Worm (Caenorhabditis elegans) whole organism, L4/young adult: ENCODE results near the gene VY10G11R.1.
A peak's percentile ranks its signal among the peaks of the same experiment; 100 is the strongest.
"Not testable (repeated sequence)": the region's sequence is repeated elsewhere in the genome, so short reads cannot be mapped to it uniquely, and the experiment has no call there.

Source experiments
- W03F9.2 ChIP-seq: fragments of 150-350 bp; optimal IDR thresholded peaks from 2 replicates; lab custom pipeline; 2014; ENCODE audit warnings: missing biosample characterization, missing genetic modification characterization
- dao-5 ChIP-seq: sonication (generic microtip); optimal IDR thresholded peaks from 2 replicates; lab custom pipeline; 2016; ENCODE audit warnings: missing genotype, missing genetic modification characterization, moderate library complexity, missing compliant biosample characterization
- him-1 ChIP-seq: sonication (generic microtip); optimal IDR thresholded peaks from 2 replicates; lab custom pipeline; 2016; ENCODE audit warnings: missing genotype, missing genetic modification reagents, missing genetic modification characterization, missing compliant biosample characterization

VY10G11R.1 gene

DNA sequence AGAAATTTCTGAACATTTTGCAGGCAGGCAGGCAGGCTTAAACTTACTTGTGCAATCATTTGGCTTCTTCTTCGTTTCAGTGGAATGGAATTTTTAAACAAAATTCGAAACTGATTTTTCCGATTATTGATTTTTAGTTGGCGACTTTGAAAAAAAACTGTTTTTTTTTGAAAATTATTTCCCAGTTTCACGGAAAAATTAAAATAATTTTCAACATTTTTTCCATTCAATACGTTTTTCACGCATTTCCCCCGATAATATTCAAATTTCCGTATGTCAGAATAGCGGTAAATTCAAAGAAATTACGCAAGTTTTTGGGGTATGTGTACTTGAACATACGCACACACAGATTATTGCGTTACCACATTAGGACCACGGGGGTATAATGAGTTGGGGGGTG, at the start of gene VY10G11R.1:
VY10G11R.1 (minus strand) TSS at position 101 of the 400 bp plus-strand sequence.
- not testable (repeated sequence) for TF ChIP-seq W03F9.2 (tag; lab: Kevin White, UChicago); him-1 (tag; lab: Kevin White, UChicago); dao-5

DNA sequence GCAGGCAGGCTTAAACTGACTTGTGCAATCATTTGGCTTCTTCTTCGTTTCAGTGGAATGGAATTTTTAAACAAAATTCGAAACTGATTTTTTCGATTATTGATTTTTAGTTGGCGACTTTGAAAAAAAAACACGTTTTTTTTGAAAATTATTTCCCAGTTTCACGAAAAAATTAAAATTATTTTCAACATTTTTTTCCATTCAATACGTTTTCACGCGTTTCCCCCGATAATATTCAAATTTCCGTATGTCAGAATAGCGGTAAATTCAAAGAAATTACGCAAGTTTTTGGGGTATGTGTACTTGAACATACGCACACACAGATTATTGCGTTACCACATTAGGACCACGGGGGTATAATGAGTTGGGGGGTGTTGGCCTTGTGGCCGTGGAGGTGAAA, 36.3 kb upstream of the VY10G11R.1 start, which contains the start of gene Y51H4A.935:
Y51H4A.935 (minus strand) TSS at position 101 of the 400 bp plus-strand sequence.
- not testable (repeated sequence) for TF ChIP-seq dao-5; him-1 (tag; lab: Kevin White, UChicago); W03F9.2 (tag; lab: Kevin White, UChicago)

DNA sequence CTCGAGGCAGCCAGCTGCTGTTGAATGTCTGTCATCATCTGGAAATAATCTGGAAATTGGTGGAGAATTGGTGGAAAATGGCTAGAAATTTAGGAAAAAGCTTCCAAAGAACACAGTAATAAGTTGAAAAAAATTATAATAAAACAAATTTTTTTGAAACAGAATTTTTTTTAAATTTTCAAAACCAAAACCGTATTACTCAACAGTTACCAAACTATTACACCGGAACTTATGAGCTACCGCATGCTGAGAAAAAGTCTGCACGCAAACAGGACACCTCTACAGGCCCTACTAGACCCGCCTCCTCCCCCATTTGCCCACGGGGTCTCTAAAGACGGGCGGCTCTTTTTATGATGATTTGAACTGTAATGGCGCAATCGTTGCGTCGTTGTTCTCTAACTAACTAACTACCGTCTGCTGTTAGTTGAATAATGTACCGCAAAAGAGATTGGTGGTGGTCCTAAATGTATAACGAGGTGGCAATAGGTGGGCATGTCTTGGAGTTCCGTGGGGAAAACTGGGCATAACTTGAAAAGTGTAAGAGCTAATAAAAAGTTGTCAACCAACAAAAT, 34.9 kb upstream of the VY10G11R.1 start, which contains the start of gene zip-7:
zip-7 (minus strand) TSS at position 51 of the 572 bp plus-strand sequence.
- TF ChIP-seq dao-5 (no peak), him-1 (tag; lab: Kevin White, UChicago) (no peak), W03F9.2 (tag; lab: Kevin White, UChicago) (no peak)

DNA sequence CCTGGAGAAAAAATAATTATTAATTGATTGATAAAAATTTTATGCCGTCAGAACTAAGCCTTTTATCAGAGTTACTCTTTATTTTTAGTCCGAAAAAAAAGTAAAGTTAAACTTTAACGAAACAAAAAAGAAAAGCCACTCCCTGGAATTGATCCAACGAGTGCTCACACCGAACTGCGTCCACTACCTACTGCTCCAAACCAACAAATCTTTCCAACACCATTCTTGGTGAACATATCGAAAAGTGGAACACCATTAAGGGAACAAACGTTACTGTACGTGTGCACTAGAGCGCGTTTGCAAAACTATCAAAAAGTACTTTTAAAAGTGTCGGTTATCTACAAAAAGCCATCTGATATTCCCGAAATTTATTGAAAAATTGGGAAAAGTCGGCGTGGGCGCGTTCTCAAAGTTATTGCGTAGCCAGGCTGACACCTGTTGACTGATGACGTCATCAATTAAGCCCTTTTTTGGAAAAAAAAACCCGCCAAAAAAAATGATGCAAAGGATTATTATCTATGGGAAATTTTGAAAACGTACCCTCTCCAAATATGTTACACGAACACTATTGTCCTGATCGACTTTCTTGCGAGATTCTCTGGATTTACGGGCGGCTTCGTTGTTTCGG, 32.9 kb upstream of the VY10G11R.1 start:
- TF ChIP-seq him-1 (tag; lab: Kevin White, UChicago) (no peak), W03F9.2 (tag; lab: Kevin White, UChicago) (no peak), dao-5 (peak; percentile 1)

DNA sequence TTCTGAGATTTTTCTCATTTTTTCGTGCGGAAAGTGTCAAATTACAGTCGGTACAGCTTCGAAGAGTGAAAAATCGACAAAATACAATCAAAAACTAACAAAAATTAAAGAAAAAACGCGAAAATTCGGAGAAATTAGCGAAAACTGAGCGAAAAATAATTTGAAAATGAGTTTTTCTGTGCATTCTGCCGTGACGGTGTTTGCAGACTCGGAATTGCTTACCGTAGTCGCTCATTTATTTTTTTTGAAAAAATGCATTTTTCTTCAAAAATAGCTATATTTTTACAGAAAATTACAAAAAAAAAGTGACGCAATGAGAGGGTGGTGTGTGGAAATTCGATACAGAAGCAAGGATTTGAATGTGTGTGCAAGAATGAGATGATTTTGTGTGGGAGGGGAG, 32.3 kb upstream of the VY10G11R.1 start:
- TF ChIP-seq dao-5 (no peak), W03F9.2 (tag; lab: Kevin White, UChicago) (no peak), him-1 (tag; lab: Kevin White, UChicago) (no peak)

DNA sequence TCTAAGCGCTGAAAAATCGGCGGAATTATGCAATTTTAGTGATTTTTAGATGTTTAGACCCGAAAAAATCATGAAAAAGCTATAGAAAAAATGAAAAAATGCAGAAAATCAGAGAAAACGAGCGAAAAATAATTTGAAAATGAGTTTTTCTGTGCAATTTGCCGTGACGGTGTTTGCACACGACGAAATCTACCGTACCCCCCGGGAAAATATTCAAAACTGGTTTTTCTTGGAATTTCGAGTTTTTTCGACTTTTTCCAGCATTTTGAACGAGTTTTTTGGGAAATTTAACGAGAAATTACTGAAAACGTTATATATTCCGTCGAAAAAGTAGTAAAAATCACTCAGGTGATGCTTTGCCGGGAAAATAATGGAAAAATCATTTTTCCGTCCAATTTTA, 31.6 kb upstream of the VY10G11R.1 start:
- no peak for TF ChIP-seq him-1 (tag; lab: Kevin White, UChicago)
- TF ChIP-seq W03F9.2 (tag; lab: Kevin White, UChicago) = no peak
- no peak for TF ChIP-seq dao-5

DNA sequence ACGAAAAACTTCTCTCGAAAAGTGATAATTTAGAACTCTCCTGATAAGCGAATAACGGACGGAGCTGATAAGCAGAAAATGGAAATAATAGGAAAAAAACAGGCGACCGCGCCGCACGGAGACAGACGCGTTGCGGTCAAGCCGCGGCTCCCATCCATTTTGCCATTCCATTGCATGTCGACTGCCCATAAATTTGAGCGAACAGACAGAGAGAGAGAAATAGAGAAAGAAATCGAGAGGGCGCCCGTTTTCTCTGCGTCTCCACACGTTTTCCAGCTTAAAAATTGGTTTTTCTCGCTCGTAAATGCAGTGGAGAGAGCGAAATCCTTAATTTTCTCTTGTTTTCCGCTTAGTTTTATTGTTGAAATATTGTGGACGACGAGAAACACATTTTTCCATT, 31.1 kb upstream of the VY10G11R.1 start:
- TF ChIP-seq him-1 (tag; lab: Kevin White, UChicago) (peak; percentile 61), W03F9.2 (tag; lab: Kevin White, UChicago) (no peak)

DNA sequence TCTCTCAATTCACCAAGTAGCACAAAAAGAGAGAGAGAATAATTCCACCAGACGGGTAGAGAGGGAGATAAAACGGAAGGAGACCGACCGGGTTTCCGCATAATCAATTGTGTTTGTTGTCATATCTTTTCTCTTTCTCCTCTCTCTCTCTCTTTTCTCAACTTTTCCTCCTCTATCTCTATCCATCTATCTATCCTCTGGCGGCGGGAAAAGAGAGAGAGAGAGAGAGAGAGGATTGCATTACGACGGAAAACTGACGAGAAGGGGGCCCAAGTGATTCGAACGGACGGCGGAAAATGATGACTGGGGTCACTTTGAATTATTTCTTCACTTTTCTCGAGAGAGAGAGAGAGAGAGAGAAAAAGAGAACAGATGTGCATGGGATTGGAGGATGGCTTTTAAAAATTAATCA, 27.2 kb upstream of the VY10G11R.1 start:
- TF ChIP-seq dao-5 (no peak), him-1 (tag; lab: Kevin White, UChicago) (peak; percentile 24)

DNA sequence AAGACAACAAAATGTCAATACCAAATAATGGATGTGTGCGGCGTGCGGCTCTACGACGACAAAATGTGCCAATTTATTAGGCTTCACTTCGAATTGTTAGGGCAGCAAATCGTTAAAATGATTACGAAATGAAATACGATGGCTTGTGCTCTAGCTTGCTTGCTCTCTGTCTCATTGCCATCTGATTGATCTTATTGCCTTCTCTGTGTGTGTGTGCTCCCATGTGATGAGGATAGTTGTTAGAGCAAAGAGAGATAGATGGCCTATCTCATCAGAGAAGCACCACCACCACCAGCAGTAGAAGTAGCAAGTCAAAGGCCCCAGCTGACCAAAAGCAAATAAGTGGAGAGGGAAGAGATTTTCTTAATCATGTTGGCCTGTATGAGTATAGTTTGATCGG, 25.7 kb upstream of the VY10G11R.1 start:
- no peak for TF ChIP-seq W03F9.2 (tag; lab: Kevin White, UChicago)
- TF ChIP-seq him-1 (tag; lab: Kevin White, UChicago) = no peak
- TF ChIP-seq dao-5 = no peak

DNA sequence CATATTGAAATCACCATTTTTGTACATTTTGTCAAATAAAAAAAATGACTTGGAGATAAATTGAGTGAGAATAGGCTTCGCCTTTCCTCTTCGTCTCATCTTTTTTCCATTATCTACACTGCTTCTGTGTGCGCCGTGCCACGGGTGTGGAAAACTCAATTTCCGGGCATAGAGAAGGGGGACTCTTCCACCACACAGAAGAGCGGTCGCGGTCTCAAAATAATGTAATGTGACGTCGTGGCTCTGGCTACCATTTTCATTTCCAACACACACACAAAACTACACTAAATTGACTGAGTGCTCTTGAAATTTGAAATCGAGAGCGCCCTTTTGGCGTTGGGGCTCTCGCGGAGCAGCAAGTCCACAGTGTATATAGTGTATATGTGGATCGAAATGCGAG, 23.2 kb upstream of the VY10G11R.1 start:
- TF ChIP-seq him-1 (tag; lab: Kevin White, UChicago) (no peak), W03F9.2 (tag; lab: Kevin White, UChicago) (no peak), dao-5 (no peak)

DNA sequence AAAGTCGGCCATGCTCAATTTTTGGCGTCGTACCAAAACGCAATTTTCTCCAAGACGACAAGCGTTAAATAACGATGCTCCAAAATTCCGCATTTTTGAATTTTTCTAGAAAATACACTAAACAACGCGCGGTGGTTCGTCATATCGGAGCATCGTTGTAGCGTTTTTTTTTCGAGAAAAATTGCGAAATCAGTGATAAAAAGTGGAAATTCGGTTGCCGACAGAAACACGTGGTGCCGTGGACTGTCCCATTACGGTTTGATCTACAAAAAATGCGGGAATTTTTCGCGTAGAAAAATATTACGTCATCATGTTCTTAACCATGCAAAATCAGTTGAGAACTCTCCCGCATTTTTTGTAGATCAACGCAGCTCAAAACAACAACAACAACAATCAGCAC, 22.1 kb upstream of the VY10G11R.1 start:
- TF ChIP-seq W03F9.2 (tag; lab: Kevin White, UChicago) (no peak), him-1 (tag; lab: Kevin White, UChicago) (no peak)

DNA sequence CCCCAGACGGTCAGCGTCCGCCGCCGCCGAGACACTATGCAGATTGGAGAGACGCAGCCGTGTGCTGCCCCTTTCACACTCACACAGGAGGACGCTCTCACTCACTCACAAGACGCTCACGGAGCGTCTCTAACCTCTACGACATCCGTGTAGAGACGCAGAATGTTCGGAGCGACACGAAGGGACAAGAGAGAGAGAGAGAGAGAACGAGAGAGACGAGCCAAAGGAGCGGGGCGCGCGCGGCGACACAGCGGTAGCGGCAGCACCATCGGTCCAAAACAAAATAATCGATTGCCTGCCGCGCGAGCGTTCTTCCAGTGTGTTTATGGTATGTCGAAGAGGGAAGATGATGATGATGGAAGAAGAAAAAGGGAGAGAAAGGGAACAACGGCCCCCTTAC, 21.5 kb upstream of the VY10G11R.1 start:
- TF ChIP-seq him-1 (tag; lab: Kevin White, UChicago) (peak; percentile 49), dao-5 (peak; percentile 12), W03F9.2 (tag; lab: Kevin White, UChicago) (peak; percentile 43)

DNA sequence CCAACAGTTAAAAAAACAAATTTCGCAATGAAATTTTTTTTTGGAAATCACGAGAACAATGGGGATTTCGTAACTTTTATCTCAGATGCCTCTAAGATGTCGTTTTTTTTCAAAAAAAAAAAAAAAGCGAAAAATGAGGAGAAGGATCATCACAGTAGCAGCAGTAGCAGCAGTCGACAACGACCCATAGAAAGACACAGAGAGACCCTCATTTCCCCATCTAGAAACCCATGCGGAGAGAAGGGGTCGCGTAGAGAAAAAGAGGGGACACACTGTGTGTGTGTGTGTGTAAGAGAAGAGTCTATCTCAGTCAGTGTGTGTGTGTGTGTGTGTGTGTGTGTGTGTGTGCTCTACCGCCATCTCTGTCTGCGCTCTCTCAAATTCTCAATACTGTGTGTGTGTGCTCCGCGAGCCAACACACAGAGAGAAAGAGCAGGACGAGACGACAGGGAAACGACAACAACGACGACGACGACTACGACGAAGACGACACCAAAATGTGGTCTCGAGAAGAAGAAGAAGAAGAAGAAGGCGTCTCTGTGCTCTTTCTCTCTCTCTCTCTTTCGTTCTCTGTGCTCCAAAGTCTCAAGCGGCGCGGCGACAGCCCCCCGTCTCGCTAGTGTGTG, 20.7 kb upstream of the VY10G11R.1 start:
- TF ChIP-seq him-1 (tag; lab: Kevin White, UChicago) (peak; percentile 89), dao-5 (no peak)

DNA sequence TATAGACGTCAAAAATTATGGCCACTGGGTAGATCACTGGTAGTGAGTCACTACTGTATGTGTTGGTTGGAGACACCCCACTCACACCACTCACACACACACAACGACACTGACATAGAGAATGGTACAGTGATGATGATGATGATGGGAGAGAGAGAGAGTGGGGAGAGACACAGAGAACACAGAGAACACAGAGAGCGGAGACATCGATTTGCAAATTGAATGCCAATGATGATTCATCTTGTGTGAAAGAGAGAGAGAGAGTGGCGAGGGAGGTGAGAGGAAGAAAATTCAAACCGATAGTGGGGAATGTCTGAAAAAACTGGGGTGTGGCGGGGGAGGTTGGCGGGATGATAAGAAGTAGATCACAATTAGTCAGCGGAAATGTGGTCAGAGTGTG, 19.2 kb upstream of the VY10G11R.1 start:
- TF ChIP-seq him-1 (tag; lab: Kevin White, UChicago) (no peak), W03F9.2 (tag; lab: Kevin White, UChicago) (peak; percentile 31), dao-5 (no peak)
